Fruit fly (Drosophila melanogaster): ENCODE measurements around the gene CG2712.

dm6 chrX:2727506-2727905, 4.8 kb upstream of the CG2712 start, which contains the start of gene dwg:
- TF ChIP-seq h (optimal IDR thresholded peaks at IDR 0.05) (no peak), insv (optimal IDR thresholded peaks at IDR 0.05) (no peak), Sin3A (optimal IDR thresholded peaks at IDR 0.05) (no peak), psq (optimal IDR thresholded peaks at IDR 0.05) (no peak), ttk (optimal IDR thresholded peaks at IDR 0.05) (no peak)
